Worm (Caenorhabditis elegans): Measurements from ENCODE around the gene sft-1.

Gene sft-1

DNA sequence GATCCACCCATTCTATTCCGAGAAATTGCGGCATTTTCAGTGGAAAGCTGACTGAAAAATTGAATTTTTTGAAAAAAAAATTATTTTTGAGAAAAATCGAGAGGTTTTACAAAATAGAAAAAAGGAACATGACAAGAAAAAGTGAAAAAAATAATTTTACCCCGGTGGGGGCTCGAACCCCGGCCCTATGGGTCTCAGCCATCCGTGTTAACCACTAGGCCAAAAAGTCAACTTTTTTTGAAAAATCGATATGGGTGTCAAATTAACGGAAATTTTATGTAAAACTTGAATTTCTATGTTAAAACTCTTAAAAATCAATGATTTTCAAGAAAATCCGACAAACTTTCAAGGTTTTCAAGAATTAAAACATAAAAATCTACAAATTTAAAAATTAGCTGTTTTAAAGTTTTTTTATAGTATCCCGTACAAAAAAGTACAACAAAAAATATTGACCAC is 17.5 kb downstream of the sft-1 start, which contains the start of gene Y53G8B.2 (continued):
- TF ChIP-seq zag-1 (tag; optimal IDR thresholded peaks at IDR 0.05) = no peak

DNA sequence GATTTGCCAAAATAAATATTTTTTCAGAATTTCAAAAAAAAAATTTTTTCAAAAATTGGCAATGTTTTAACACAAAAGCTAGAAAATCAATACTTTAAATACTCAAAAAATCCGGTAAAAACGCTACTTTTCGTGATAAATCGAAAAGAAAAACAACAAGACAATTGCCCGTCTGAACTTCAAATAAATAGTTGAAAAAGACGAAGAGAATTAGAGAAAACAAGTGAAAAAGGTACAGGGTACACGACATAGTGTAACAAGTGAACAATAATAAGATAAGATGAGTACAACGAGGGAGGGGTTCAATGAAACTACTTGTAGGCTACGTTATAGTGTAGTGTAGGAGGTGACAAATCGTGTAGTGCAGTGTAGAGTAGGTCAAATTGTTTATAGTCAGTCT is 18.1 kb downstream of the sft-1 start:
- TF ChIP-seq fkh-8 (tag; optimal IDR thresholded peaks at IDR 0.05) (no peak), lin-35 (GFP tag; optimal IDR thresholded peaks at IDR 0.05) (peak in 1 of 2 experiments; percentile 2), pag-3 (tag; optimal IDR thresholded peaks at IDR 0.05; ENCODE audit: borderline replicate concordance, insufficient read depth) (no peak), nhr-85 (tag) (peak; percentile 59), blmp-1 (tag; optimal IDR thresholded peaks at IDR 0.05) (peak; percentile 39), mef-2 (tag; optimal IDR thresholded peaks at IDR 0.05) (no peak), mdl-1 (tag; optimal IDR thresholded peaks at IDR 0.05) (no peak), lin-14 (GFP tag; optimal IDR thresholded peaks at IDR 0.05) (peak; percentile 46), fkh-4 (tag; optimal IDR thresholded peaks at IDR 0.05; ENCODE audit: borderline replicate concordance) (no peak), sox-4 (tag; optimal IDR thresholded peaks at IDR 0.05) (no peak), nhr-19 (GFP tag; conservative IDR thresholded peaks at IDR 0.05) (no peak; the same call in 1 of the 2 replicates), zip-4 (GFP tag; optimal IDR thresholded peaks at IDR 0.05) (no peak), jun-1 (tag; optimal IDR thresholded peaks at IDR 0.05) (no peak), snu-23 (GFP tag; optimal IDR thresholded peaks at IDR 0.05) (peak; percentile 5), egl-27 (tag; optimal IDR thresholded peaks at IDR 0.05) (no peak), elt-3 (tag; optimal IDR thresholded peaks at IDR 0.05) (peak in 1 of 6 experiments; percentile 24), hlh-4 (tag; optimal IDR thresholded peaks at IDR 0.05) (no peak), nhr-11 (tag; optimal IDR thresholded peaks at IDR 0.05) (peak; percentile 53), nhr-77 (tag; optimal IDR thresholded peaks at IDR 0.05) (no peak), lsy-2 (tag; optimal IDR thresholded peaks at IDR 0.05) (peak in 1 of 2 experiments; percentile 37)

DNA sequence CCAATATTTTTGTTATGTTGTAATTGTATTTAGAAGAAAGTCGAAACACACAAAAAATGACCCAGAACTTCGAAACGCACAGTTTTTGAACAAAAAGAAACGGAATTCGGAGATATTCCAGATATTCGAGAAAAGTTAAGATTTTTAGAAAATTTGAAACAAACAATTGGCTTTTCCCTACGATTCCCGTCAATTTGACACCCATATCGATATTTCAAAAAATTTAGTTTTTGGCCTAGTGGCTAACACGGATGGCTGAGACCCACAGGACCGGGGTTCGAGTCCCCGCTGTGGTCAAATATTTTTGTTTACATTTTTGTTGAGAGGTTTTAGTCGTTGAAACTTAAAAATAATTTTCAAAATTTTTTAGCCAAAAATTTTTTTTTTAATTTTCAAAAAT is 18.7 kb downstream of the sft-1 start:
- TF ChIP-seq swsn-7 (tag; optimal IDR thresholded peaks at IDR 0.05) (no peak), efl-1 (optimal IDR thresholded peaks at IDR 0.05) (no peak), efl-1 (GFP tag; optimal IDR thresholded peaks at IDR 0.05 in 1 of 2) (peak in 1 of 2 experiments; percentile 81)

DNA sequence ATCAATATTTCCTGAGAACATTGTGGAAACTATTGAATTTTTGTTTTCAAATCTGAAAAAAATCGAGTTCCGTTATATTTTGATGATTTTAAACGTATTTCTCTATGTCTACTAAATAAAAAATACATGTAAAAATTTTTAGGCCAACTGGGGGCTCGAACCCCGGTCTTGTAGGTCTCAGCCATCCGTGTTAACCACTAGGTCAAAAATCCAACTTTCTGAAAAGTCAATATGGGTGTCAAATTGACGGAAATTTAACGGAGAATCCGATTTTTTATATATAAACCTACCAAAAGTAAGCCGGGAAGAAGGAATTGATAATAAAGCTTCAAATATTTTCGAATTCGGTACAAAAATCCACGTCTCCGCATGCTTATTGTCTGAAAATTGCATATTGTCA is 19.8 kb downstream of the sft-1 start:
- TF ChIP-seq dsc-1 (tag; optimal IDR thresholded peaks at IDR 0.05) (no peak), nhr-85 (tag) (peak; percentile 2)

DNA sequence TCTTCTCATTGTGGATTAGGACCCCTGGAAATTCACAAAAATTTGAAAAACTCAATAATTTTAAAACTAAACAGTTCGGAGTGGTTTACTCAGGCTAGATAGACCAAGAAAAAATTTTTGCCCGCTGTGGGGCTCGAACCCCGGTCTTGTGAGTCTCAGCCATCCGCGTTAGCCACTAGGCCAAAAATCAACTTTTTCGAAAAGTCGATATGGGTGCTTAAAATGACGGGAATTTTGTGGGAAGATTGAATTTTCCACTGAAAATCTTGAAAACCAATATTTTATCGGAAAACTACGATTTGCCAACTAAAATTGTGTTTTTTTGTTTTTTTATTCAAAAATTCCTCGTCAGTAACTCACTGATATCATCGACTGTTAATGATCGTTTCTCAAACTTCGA is 21.1 kb downstream of the sft-1 start:
- TF ChIP-seq efl-3 (GFP tag; optimal IDR thresholded peaks at IDR 0.05) (no peak), nhr-71 (tag; optimal IDR thresholded peaks at IDR 0.05) (no peak), nhr-85 (tag) (peak; percentile 6)

DNA sequence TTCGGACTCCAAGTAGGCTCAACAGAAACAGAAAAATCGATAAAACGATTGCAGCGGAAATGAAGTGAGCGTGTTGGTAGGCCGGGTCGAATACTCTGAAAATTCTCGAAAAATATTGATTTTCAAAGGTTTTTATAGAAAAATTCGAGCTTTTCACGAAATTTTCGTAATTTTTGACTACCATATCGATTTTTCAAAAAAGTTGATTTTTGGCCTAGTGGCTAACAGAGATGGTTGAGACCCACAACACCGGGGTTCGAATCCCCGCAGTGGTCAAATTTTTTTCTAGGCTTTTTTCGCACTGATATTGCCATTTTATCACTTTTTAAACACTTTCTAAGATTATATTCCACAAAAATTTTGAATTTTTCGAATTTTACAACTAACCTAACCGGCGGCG is 22.3 kb downstream of the sft-1 start:
- no peak for TF ChIP-seq ets-5 (GFP tag; IDR thresholded peaks at IDR 0.05)
- no peak for TF ChIP-seq nhr-84 (tag; optimal IDR thresholded peaks at IDR 0.05)
- no peak for TF ChIP-seq sup-37 (GFP tag; optimal IDR thresholded peaks at IDR 0.05)
- TF ChIP-seq elt-2 (tag; optimal IDR thresholded peaks at IDR 0.05) = no peak
- no peak for TF ChIP-seq nhr-11 (tag; optimal IDR thresholded peaks at IDR 0.05)
- TF ChIP-seq ceh-63 (GFP tag; optimal IDR thresholded peaks at IDR 0.05) = no peak
- TF ChIP-seq mep-1 (tag; optimal IDR thresholded peaks at IDR 0.05) = no peak
- TF ChIP-seq nhr-47 (tag; optimal IDR thresholded peaks at IDR 0.05) = no peak
- TF ChIP-seq tlp-1 (tag; optimal IDR thresholded peaks at IDR 0.05) = no peak
- no peak for TF ChIP-seq fkh-10 (GFP tag; optimal IDR thresholded peaks at IDR 0.05)
- no peak for TF ChIP-seq isw-1 (GFP tag; IDR thresholded peaks at IDR 0.05)

Data from whole organism, L1 larva.